Worm (Caenorhabditis elegans) whole organism, L1 larva: ENCODE measurements around the gene ugt-8.

Experiments
- F16B12.6 ChIP-seq: fragments of 150-350 bp; optimal IDR thresholded peaks from 2 replicates; lab custom pipeline; 2014; ENCODE audit warnings: missing biosample characterization, missing genetic modification characterization
- Y116A8C.19 ChIP-seq: sonication (generic microtip); optimal IDR thresholded peaks from 2 replicates; lab custom pipeline; 2016; ENCODE audit warnings: missing compliant biosample characterization, missing genetic modification characterization, borderline replicate concordance
- alr-1 ChIP-seq: fragments of 200-800 bp; sonication (Bioruptor generic); optimal IDR thresholded peaks from 2 replicates; lab custom pipeline; 2018; ENCODE audit warnings: borderline replicate concordance, mild to moderate bottlenecking, missing genetic modification characterization, missing compliant biosample characterization
- aly-2 ChIP-seq: fragments of 150-350 bp; optimal IDR thresholded peaks from 2 replicates; lab custom pipeline; 2014; ENCODE audit warnings: missing biosample characterization, missing genetic modification characterization
- ama-1 ChIP-seq: fragments of 150-350 bp; optimal IDR thresholded peaks from 2 replicates; lab custom pipeline; 2014
- blmp-1 ChIP-seq: fragments of 150-350 bp; optimal IDR thresholded peaks from 2 replicates; lab custom pipeline; 2014; ENCODE audit warnings: missing biosample characterization, missing genetic modification characterization
- ceh-90 ChIP-seq: sonication (generic microtip); optimal IDR thresholded peaks from 2 replicates; lab custom pipeline; 2016; ENCODE audit warnings: missing genetic modification characterization, missing compliant biosample characterization
- ces-1 ChIP-seq: fragments of 150-350 bp; optimal IDR thresholded peaks from 2 replicates; lab custom pipeline; 2014; ENCODE audit warnings: missing biosample characterization, missing genetic modification reagents, missing genetic modification characterization
- dpl-1 ChIP-seq, 3 experiments: fragments of 150-350 bp in 2 of 3; sonication (generic microtip) in 1 of 3; optimal IDR thresholded peaks; 2 replicates each; lab custom pipeline; 2014 to 2017; ENCODE audit warnings: missing biosample characterization in 3 of 3, missing genetic modification characterization in 3 of 3, missing genetic modification reagents in 3 of 3
- efl-3 ChIP-seq: fragments of 200-800 bp; sonication (Bioruptor generic); optimal IDR thresholded peaks from 2 replicates; lab custom pipeline; 2018; ENCODE audit warnings: mild to moderate bottlenecking, missing genetic modification characterization, missing compliant biosample characterization
- elt-2 ChIP-seq: sonication (generic microtip); optimal IDR thresholded peaks from 2 replicates; lab custom pipeline; 2016; ENCODE audit warnings: missing genetic modification characterization, mild to moderate bottlenecking, inconsistent platforms, missing compliant biosample characterization, missing genetic modification reagents
- ets-5 ChIP-seq: fragments of 200-800 bp; sonication (Bioruptor generic); IDR thresholded peaks from 2 replicates; pipeline ENCODE4 v1.3.6; 2022; ENCODE audit warnings: missing genetic modification characterization, missing compliant biosample characterization
- fkh-10 ChIP-seq: sonication (generic microtip); optimal IDR thresholded peaks from 2 replicates; lab custom pipeline; 2017; ENCODE audit warnings: missing biosample characterization, missing genetic modification reagents, missing genetic modification characterization
- fkh-4 ChIP-seq: sonication (generic microtip); optimal IDR thresholded peaks from 2 replicates; lab custom pipeline; 2016; ENCODE audit warnings: missing compliant biosample characterization, missing genetic modification characterization, borderline replicate concordance
- hlh-17 ChIP-seq: fragments of 200-800 bp; sonication (Bioruptor generic); optimal IDR thresholded peaks from 2 replicates; lab custom pipeline; 2018; ENCODE audit warnings: missing genetic modification characterization, mild to moderate bottlenecking, missing compliant biosample characterization, moderate library complexity, borderline replicate concordance
- hlh-4 ChIP-seq: sonication (generic microtip); optimal IDR thresholded peaks from 2 replicates; lab custom pipeline; 2016; ENCODE audit warnings: mild to moderate bottlenecking, missing genetic modification characterization, missing compliant biosample characterization
- hpl-2 ChIP-seq: fragments of 150-350 bp; optimal IDR thresholded peaks from 2 replicates; lab custom pipeline; 2014; ENCODE audit warnings: missing biosample characterization, missing genetic modification reagents, missing genetic modification characterization
- irx-1 ChIP-seq: sonication (generic microtip); optimal IDR thresholded peaks from 2 replicates; lab custom pipeline; 2016; ENCODE audit warnings: missing genetic modification characterization, missing compliant biosample characterization
- jun-1 ChIP-seq: fragments of 150-350 bp; optimal IDR thresholded peaks from 2 replicates; lab custom pipeline; 2014; ENCODE audit warnings: missing biosample characterization, missing genetic modification reagents, missing genetic modification characterization
- lin-14 ChIP-seq: fragments of 200-800 bp; sonication (Bioruptor generic); optimal IDR thresholded peaks from 2 replicates; lab custom pipeline; 2018; ENCODE audit warnings: mild to moderate bottlenecking, missing genetic modification characterization, moderate library complexity, missing compliant biosample characterization
- lin-39 ChIP-seq: fragments of 150-350 bp; optimal IDR thresholded peaks from 2 replicates; lab custom pipeline; 2014; ENCODE audit warnings: missing biosample characterization, missing genetic modification reagents, missing genetic modification characterization
- lir-3 ChIP-seq: sonication (generic microtip); optimal IDR thresholded peaks from 2 replicates; lab custom pipeline; 2016; ENCODE audit warnings: mild to moderate bottlenecking, missing genetic modification characterization, moderate library complexity, missing compliant biosample characterization; ENCODE audit not compliant: poor library complexity
- mab-9 ChIP-seq: fragments of 200-800 bp; sonication (Bioruptor generic); IDR thresholded peaks from 2 replicates; pipeline ENCODE4 v1.3.6; 2022; ENCODE audit warnings: missing genetic modification reagents, missing genetic modification characterization, missing compliant biosample characterization
- mdl-1 ChIP-seq, 2 experiments: fragments of 150-350 bp; optimal IDR thresholded peaks; 2 replicates each; lab custom pipeline; 2014 to 2017; ENCODE audit warnings: missing biosample characterization in 2 of 2, missing genetic modification characterization in 2 of 2, inconsistent platforms in 1 of 2
- mef-2 ChIP-seq: fragments of 150-350 bp; optimal IDR thresholded peaks from 2 replicates; lab custom pipeline; 2014; ENCODE audit warnings: missing biosample characterization, missing genetic modification characterization
- mep-1 ChIP-seq: fragments of 150-350 bp; optimal IDR thresholded peaks from 2 replicates; lab custom pipeline; 2014; ENCODE audit warnings: missing biosample characterization, missing genetic modification characterization
- nhr-19 ChIP-seq: fragments of 200-800 bp; sonication (Bioruptor generic); conservative IDR thresholded peaks from 2 replicates; pipeline ENCODE4 v1.3.6; 2022; ENCODE audit warnings: missing genetic modification characterization, missing compliant biosample characterization
- nhr-237 ChIP-seq: fragments of 150-350 bp; optimal IDR thresholded peaks from 2 replicates; lab custom pipeline; 2014; ENCODE audit warnings: missing biosample characterization, missing genetic modification characterization
- nhr-28 ChIP-seq: fragments of 150-350 bp; optimal IDR thresholded peaks from 2 replicates; lab custom pipeline; 2014; ENCODE audit warnings: missing biosample characterization, missing genetic modification characterization
- nhr-71 ChIP-seq: sonication (generic microtip); optimal IDR thresholded peaks from 2 replicates; lab custom pipeline; 2016; ENCODE audit warnings: mild to moderate bottlenecking, missing genetic modification characterization, moderate library complexity, missing compliant biosample characterization
- nhr-76 ChIP-seq: sonication (generic microtip); optimal IDR thresholded peaks from 2 replicates; lab custom pipeline; 2017; ENCODE audit warnings: missing biosample characterization, missing genetic modification characterization
- nhr-85 ChIP-seq: sonication (generic microtip); peaks from one replicate; lab custom pipeline; 2016; ENCODE audit warnings: missing genetic modification characterization, inconsistent platforms, missing compliant biosample characterization
- pqm-1 ChIP-seq: sonication (generic microtip); optimal IDR thresholded peaks from 3 replicates; lab custom pipeline; 2017; ENCODE audit warnings: missing biosample characterization, missing genetic modification characterization
- rnt-1 ChIP-seq: sonication (generic microtip); optimal IDR thresholded peaks from 2 replicates; lab custom pipeline; 2016; ENCODE audit warnings: mild to moderate bottlenecking, missing genetic modification characterization, moderate library complexity, missing compliant biosample characterization
- skn-1 ChIP-seq: fragments of 150-350 bp; optimal IDR thresholded peaks from 2 replicates; lab custom pipeline; 2014; ENCODE audit warnings: missing biosample characterization, missing genetic modification characterization
- sptf-1 ChIP-seq: fragments of 150-350 bp; optimal IDR thresholded peaks from 2 replicates; lab custom pipeline; 2014; ENCODE audit warnings: missing biosample characterization, missing genetic modification characterization
- tbx-2 ChIP-seq: sonication (generic microtip); optimal IDR thresholded peaks from 2 replicates; lab custom pipeline; 2016; ENCODE audit warnings: missing genetic modification characterization, missing compliant biosample characterization
- tlp-1 ChIP-seq: fragments of 150-350 bp; optimal IDR thresholded peaks from 2 replicates; lab custom pipeline; 2014; ENCODE audit warnings: missing biosample characterization, missing genetic modification characterization
- unc-130 ChIP-seq: fragments of 150-350 bp; optimal IDR thresholded peaks from 2 replicates; lab custom pipeline; 2017; ENCODE audit warnings: missing biosample characterization, missing genetic modification characterization, inconsistent platforms
- unc-86 ChIP-seq: sonication (generic microtip); optimal IDR thresholded peaks from 2 replicates; lab custom pipeline; 2016; ENCODE audit warnings: missing genetic modification characterization, missing compliant biosample characterization
- zip-4 ChIP-seq: fragments of 200-800 bp; sonication (Bioruptor generic); optimal IDR thresholded peaks from 2 replicates; lab custom pipeline; 2018; ENCODE audit warnings: mild to moderate bottlenecking, missing genetic modification characterization, moderate library complexity, missing compliant biosample characterization
- ztf-11 ChIP-seq, 2 experiments: sonication (generic microtip); optimal IDR thresholded peaks; 2 replicates each; lab custom pipeline; 2016 to 2017; ENCODE audit warnings: missing genetic modification characterization in 2 of 2, missing biosample characterization in 1 of 2, missing compliant biosample characterization in 1 of 2
- ztf-4 ChIP-seq: fragments of 150-350 bp; optimal IDR thresholded peaks from 2 replicates; lab custom pipeline; 2014; ENCODE audit warnings: missing biosample characterization, missing genetic modification characterization

The ugt-8 gene

ce11 chrV:4914879-4915278 is 11.1 kb downstream of the ugt-8 start, which contains the start of gene H23N18.6:
TSS of gene H23N18.6 (minus strand) at chrV:4915079.
- TF ChIP-seq tlp-1 (tag; lab: Kevin White, UChicago): peak; percentile 38
- TF ChIP-seq ets-5 (GFP tag; lab: Robert Waterston, UW): no peak
- TF ChIP-seq elt-2 (tag; lab: Kevin White, UChicago): peak; percentile 75
- no peak for TF ChIP-seq mep-1 (tag; lab: Kevin White, UChicago)
- TF ChIP-seq Y116A8C.19 (tag; lab: Kevin White, UChicago): no peak

ce11 chrV:4918091-4918624 is 14.4 kb downstream of the ugt-8 start, which contains the start of gene C02E7.7:
TSS of gene C02E7.7 (minus strand) at chrV:4918574.
- TF ChIP-seq skn-1 (tag; lab: Kevin White, UChicago) (no peak), alr-1 (tag; lab: Kevin White, UChicago) (no peak)

DNA sequence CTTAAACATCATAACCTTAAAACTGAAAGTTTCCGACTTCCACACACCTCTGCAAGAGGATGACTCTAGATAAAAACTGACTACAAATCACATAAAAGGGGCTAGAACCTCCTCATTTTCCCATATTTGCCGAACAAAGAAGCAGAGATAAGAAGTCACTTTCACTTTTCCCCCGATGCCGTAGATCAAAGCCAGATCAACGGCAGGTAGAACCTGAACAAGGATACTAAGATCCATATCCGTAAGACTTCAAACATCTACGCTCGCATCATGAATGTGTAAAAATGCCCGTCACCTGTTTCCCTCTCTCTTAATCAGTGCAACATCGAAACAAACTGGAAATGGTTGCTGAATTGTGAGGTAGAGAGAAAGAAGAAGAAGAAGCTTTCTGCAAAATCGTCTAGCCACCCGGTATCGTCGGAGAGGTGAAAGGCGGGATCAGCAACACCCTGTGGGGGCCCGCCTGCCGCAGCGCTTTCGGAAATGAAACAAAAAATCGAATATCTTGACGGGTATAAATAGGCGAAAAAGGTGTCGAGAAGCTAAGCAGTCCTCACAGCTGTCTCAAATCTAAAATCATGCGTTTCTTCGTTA is 15.0 kb downstream of the ugt-8 start, which contains the start of gene C02E7.6:
Gene C02E7.6 (plus strand): TSS at position 544 of the 594 bp plus-strand sequence.
- TF ChIP-seq aly-2: no peak
- TF ChIP-seq nhr-76 (tag; lab: Kevin White, UChicago): no peak
- TF ChIP-seq mef-2: no peak
- TF ChIP-seq lir-3 (tag; lab: Kevin White, UChicago): no peak
- no peak for TF ChIP-seq hlh-4 (tag; lab: Kevin White, UChicago)
- peak; percentile 2 for TF ChIP-seq jun-1
- no peak for TF ChIP-seq fkh-10 (GFP tag; lab: Kevin White, UChicago)
- no peak for TF ChIP-seq hlh-17 (GFP tag; lab: Kevin White, UChicago)
- TF ChIP-seq irx-1: no peak
- TF ChIP-seq ztf-4 (tag; lab: Kevin White, UChicago): peak; percentile 81
- no peak for TF ChIP-seq tbx-2 (tag; lab: Kevin White, UChicago)
- no peak for TF ChIP-seq nhr-237
- no peak for TF ChIP-seq zip-4
- peak; percentile 88 for TF ChIP-seq blmp-1
- TF ChIP-seq unc-130 (tag; lab: Kevin White, UChicago): no peak
- TF ChIP-seq rnt-1 (tag; lab: Kevin White, UChicago): no peak
- TF ChIP-seq ceh-90 (tag; lab: Kevin White, UChicago): no peak
- no peak for TF ChIP-seq mab-9
- no peak for TF ChIP-seq nhr-19 (GFP tag; lab: Robert Waterston, UW)
- TF ChIP-seq ces-1 (GFP tag; lab: Kevin White, UChicago): no peak
- TF ChIP-seq lin-39: no peak
- no peak for TF ChIP-seq tlp-1 (tag; lab: Kevin White, UChicago)

ce11 chrV:4920690-4921152 is 17.0 kb downstream of the ugt-8 start, which contains the start of the genes C02E7.8 and srh-23:
TSS of gene C02E7.8 (minus strand) at chrV:4920790.
TSS of gene srh-23 (plus strand) at chrV:4921102.
- peak; percentile 33 for TF ChIP-seq blmp-1
- no peak for TF ChIP-seq zip-4

DNA sequence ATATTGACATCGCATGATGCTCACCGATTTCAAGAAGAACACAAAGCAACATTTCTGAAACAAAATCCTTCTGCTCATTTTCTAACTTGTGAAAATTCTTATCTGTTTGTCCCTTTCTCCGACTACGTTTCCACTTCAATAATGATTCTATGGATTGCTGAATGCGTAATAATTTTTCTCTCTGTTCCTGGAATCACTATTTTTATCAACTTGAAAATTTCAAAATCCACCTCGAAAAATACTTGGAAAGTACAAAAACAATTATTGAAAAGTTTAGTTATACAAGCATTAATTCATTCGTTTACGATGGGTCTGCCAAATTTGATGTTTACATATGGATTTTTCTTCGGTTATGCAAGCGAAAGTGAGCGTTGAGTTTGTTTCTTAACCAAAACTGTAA is 18.3 kb downstream of the ugt-8 start, which contains the start of gene srh-22:
Gene srh-22 (plus strand): TSS at position 301 of the 400 bp plus-strand sequence.
- TF ChIP-seq pqm-1 (tag; lab: Kevin White, UChicago) (no peak), dpl-1 (GFP tag; optimal IDR thresholded peaks at IDR 0.05; lab: Kevin White, UChicago) (no peak), fkh-4 (no peak), hpl-2 (GFP tag; lab: Kevin White, UChicago) (no peak), mdl-1 (tag; optimal IDR thresholded peaks at IDR 0.05; lab: Kevin White, UChicago) (no peak), unc-86 (tag; lab: Kevin White, UChicago) (no peak), lin-14 (GFP tag; lab: Kevin White, UChicago) (no peak), tlp-1 (tag; lab: Kevin White, UChicago) (no peak), nhr-71 (tag; lab: Kevin White, UChicago) (no peak), efl-3 (GFP tag; lab: Kevin White, UChicago) (no peak), nhr-28 (tag; lab: Kevin White, UChicago) (no peak), F16B12.6 (tag; lab: Kevin White, UChicago) (no peak), ztf-11 (tag; optimal IDR thresholded peaks at IDR 0.05; lab: Kevin White, UChicago) (no peak), ama-1 (lab: Kevin White, UChicago) (no peak), elt-2 (tag; lab: Kevin White, UChicago) (no peak), unc-130 (tag; lab: Kevin White, UChicago) (no peak), sptf-1 (tag; lab: Kevin White, UChicago) (no peak), nhr-85 (no peak)
